Fruit fly (Drosophila melanogaster): ENCODE results near the gene CG4751.

The CG4751 gene

dm6 chr2L:11184144-11184543 lies 53.6 kb downstream of the CG4751 start (continued):
- TF ChIP-seq Oli (tag; optimal IDR thresholded peaks at IDR 0.05) (peak; percentile 47), CG10979 (tag; optimal IDR thresholded peaks at IDR 0.05) (peak; percentile 47), grau (tag; optimal IDR thresholded peaks at IDR 0.05) (peak; percentile 25), D (optimal IDR thresholded peaks at IDR 0.05) (no peak), D (GFP tag; optimal IDR thresholded peaks at IDR 0.05) (peak; percentile 9), D19A (tag; optimal IDR thresholded peaks at IDR 0.05) (peak; percentile 25), gem (tag; optimal IDR thresholded peaks at IDR 0.05) (peak; percentile 66), Ets65A (GFP tag) (peak; percentile 51), wek (GFP tag; optimal IDR thresholded peaks at IDR 0.05) (no peak), zfh1 (GFP tag; IDR thresholded peaks at IDR 0.05) (0 out of 3 replicates have a peak, but pooled peaks have one; percentile 27), Med (GFP tag) (peak; percentile 70), CG17328 (GFP tag; IDR thresholded peaks at IDR 0.05) (peak; percentile 40; the same call in 1 of the 2 replicates), CG17361 (GFP tag; IDR thresholded peaks at IDR 0.05) (0 out of 3 replicates have a peak, but pooled peaks have one; percentile 20), CG1603 (tag; optimal IDR thresholded peaks at IDR 0.05) (peak; percentile 28), CG15601 (tag; optimal IDR thresholded peaks at IDR 0.05) (peak; percentile 0), dmrt99B (tag; optimal IDR thresholded peaks at IDR 0.05) (peak; percentile 39), Xrp1 (GFP tag; IDR thresholded peaks at IDR 0.05) (peak; percentile 64), CG8924 (tag; optimal IDR thresholded peaks at IDR 0.05) (peak; percentile 10), Hr51 (GFP tag; optimal IDR thresholded peaks at IDR 0.05) (peak in 1 of 2 experiments; percentile 27), CG2875 (GFP tag; optimal IDR thresholded peaks at IDR 0.05) (no peak), Xbp1 (GFP tag; optimal IDR thresholded peaks at IDR 0.05) (peak; percentile 23), vvl (GFP tag; IDR thresholded peaks at IDR 0.05) (peak; percentile 31; the same call in 1 of the 2 replicates), otp (GFP tag; IDR thresholded peaks at IDR 0.05) (0 out of 3 replicates have a peak, but pooled peaks have one; percentile 27), CG10209 (GFP tag; optimal IDR thresholded peaks at IDR 0.05) (peak; percentile 6), CG31441 (GFP tag; IDR thresholded peaks at IDR 0.05) (0 out of 2 replicates have a peak, but pooled peaks have one; percentile 32), CG30403 (GFP tag; optimal IDR thresholded peaks at IDR 0.05) (peak; percentile 20), phol (tag; optimal IDR thresholded peaks at IDR 0.05) (peak; percentile 38), Fer3 (tag; optimal IDR thresholded peaks at IDR 0.05) (no peak), row (GFP tag; IDR thresholded peaks at IDR 0.05) (peak; percentile 29; the same call in 1 of the 3 replicates)

Measured in whole organism, embryonic.